Fruit fly (Drosophila melanogaster) whole organism, embryonic: Measurements from ENCODE around the gene siz.
A peak's percentile ranks its signal among the peaks of the same experiment; 100 is the strongest.

Experiments
- Awh ChIP-seq: fragments of 200-800 bp; sonication (Bioruptor generic); IDR thresholded peaks from 2 replicates; pipeline ENCODE4, ENCODE4 v1.3.6; 2022; ENCODE audit warnings: missing biosample characterization, missing genetic modification characterization
- CG12155 ChIP-seq: fragments of 200-800 bp; sonication (Bioruptor generic); optimal IDR thresholded peaks from 3 replicates; lab custom pipeline; 2016; ENCODE audit warnings: missing biosample characterization, missing genetic modification characterization
- CG12769 ChIP-seq: fragments of 200-800 bp; sonication (Bioruptor generic); optimal IDR thresholded peaks from 2 replicates; lab custom pipeline; 2019; ENCODE audit warnings: missing biosample characterization, mild to moderate bottlenecking, missing genetic modification characterization, moderate library complexity
- CG13287 ChIP-seq: fragments of 200-800 bp; sonication (Bioruptor generic); IDR thresholded peaks from 2 replicates; pipeline ENCODE4 v1.3.6; 2022; ENCODE audit warnings: missing biosample characterization, missing genetic modification characterization; ENCODE audit not compliant: partially characterized antibody
- CG15479 ChIP-seq: fragments of 200-800 bp; sonication (Bioruptor generic); optimal IDR thresholded peaks from 3 replicates; lab custom pipeline; 2019; ENCODE audit warnings: missing biosample characterization, mild to moderate bottlenecking, missing genetic modification characterization, moderate library complexity
- CG16813 ChIP-seq: fragments of 200-800 bp; sonication (Bioruptor generic); IDR thresholded peaks from 3 replicates; pipeline ENCODE4 v1.3.6; 2022; ENCODE audit warnings: missing biosample characterization, missing genetic modification characterization; ENCODE audit not compliant: partially characterized antibody
- CG1832 ChIP-seq: fragments of 200-800 bp; sonication (Bioruptor generic); optimal IDR thresholded peaks from 2 replicates; lab custom pipeline; 2017; ENCODE audit warnings: missing biosample characterization, mild to moderate bottlenecking, missing genetic modification characterization, inconsistent platforms
- CG2199 ChIP-seq: fragments of 200-800 bp; sonication (Bioruptor generic); IDR thresholded peaks from 3 replicates; pipeline ENCODE4 v1.3.6; 2022; ENCODE audit warnings: missing biosample characterization, missing genetic modification characterization
- CG3163 ChIP-seq: fragments of 200-800 bp; sonication (Bioruptor generic); optimal IDR thresholded peaks from 3 replicates; lab custom pipeline; 2016; ENCODE audit warnings: missing biosample characterization, missing genetic modification characterization
- CG34224 ChIP-seq: fragments of 200-800 bp; sonication (Bioruptor generic); IDR thresholded peaks from 3 replicates; pipeline ENCODE4 v1.3.6; 2022; ENCODE audit warnings: missing biosample characterization, missing genetic modification characterization; ENCODE audit not compliant: partially characterized antibody
- CG34422 ChIP-seq: fragments of 200-800 bp; sonication (Bioruptor generic); IDR thresholded peaks from 3 replicates; pipeline ENCODE4 v1.3.6; 2022; ENCODE audit warnings: missing biosample characterization, missing genetic modification characterization
- CG6175 ChIP-seq: fragments of 200-800 bp; sonication (Bioruptor generic); IDR thresholded peaks from 3 replicates; pipeline ENCODE4 v1.3.6; 2022; ENCODE audit warnings: missing biosample characterization, missing genetic modification characterization
- CG6765 ChIP-seq: fragments of 200-800 bp; sonication (Bioruptor generic); optimal IDR thresholded peaks from 3 replicates; lab custom pipeline; 2017; ENCODE audit warnings: missing biosample characterization, mild to moderate bottlenecking, missing genetic modification characterization
- H2.0 ChIP-seq: fragments of 200-800 bp; sonication (Bioruptor generic); IDR thresholded peaks from 2 replicates; pipeline ENCODE4 v1.3.6; 2022; ENCODE audit warnings: missing biosample characterization, missing genetic modification characterization
- HLHmδ ChIP-seq: fragments of 200-800 bp; sonication (Bioruptor generic); optimal IDR thresholded peaks from 2 replicates; lab custom pipeline; 2018; ENCODE audit warnings: missing biosample characterization, mild to moderate bottlenecking, missing genetic modification characterization, moderate library complexity
- HmgZ ChIP-seq: fragments of 200-800 bp; sonication (Bioruptor generic); optimal IDR thresholded peaks from 2 replicates; lab custom pipeline; 2018; ENCODE audit warnings: missing biosample characterization, mild to moderate bottlenecking, missing genetic modification characterization
- Kr ChIP-seq: fragments of 200-800 bp; sonication (Bioruptor generic); optimal IDR thresholded peaks from 2 replicates; lab custom pipeline; 2017; ENCODE audit warnings: missing biosample characterization, mild to moderate bottlenecking, missing genetic modification characterization
- Max ChIP-seq: fragments of 200-800 bp; sonication (Bioruptor generic); optimal IDR thresholded peaks from 2 replicates; lab custom pipeline; 2016; ENCODE audit warnings: missing biosample characterization, mild to moderate bottlenecking, missing genetic modification characterization
- Med ChIP-seq: fragments of 200-800 bp; sonication (Bioruptor generic); peaks from one replicate; lab custom pipeline; 2016; ENCODE audit warnings: missing biosample characterization, missing genetic modification characterization, mild to moderate bottlenecking, inconsistent platforms, moderate library complexity
- Scr ChIP-seq: fragments of 200-800 bp; sonication (Bioruptor generic); IDR thresholded peaks from 2 replicates; pipeline ENCODE4 v1.3.6; 2022; ENCODE audit warnings: missing biosample characterization, missing genetic modification characterization; ENCODE audit not compliant: partially characterized antibody
- Trl ChIP-seq, 3 experiments: fragments of >200 bp in 2 of 3; fragments of 200-800 bp in 1 of 3; sonication (Bioruptor generic) in 1 of 3; optimal IDR thresholded peaks; 2 replicates in 1 of 3; 3 replicates in 2 of 3; lab custom pipeline; 2016 to 2017; ENCODE audit warnings: missing biosample characterization in 1 of 3, missing genetic modification characterization in 1 of 3
- bigmax ChIP-seq: fragments of 200-800 bp; sonication (Bioruptor generic); optimal IDR thresholded peaks from 2 replicates; lab custom pipeline; 2018; ENCODE audit warnings: missing biosample characterization, mild to moderate bottlenecking, missing genetic modification characterization
- cg ChIP-seq: fragments of 200-800 bp; sonication (Bioruptor generic); optimal IDR thresholded peaks from 3 replicates; lab custom pipeline; 2019; ENCODE audit warnings: missing biosample characterization, mild to moderate bottlenecking, missing genetic modification characterization, moderate library complexity
- chinmo ChIP-seq: fragments of 200-800 bp; sonication (Bioruptor generic); IDR thresholded peaks from 4 replicates; pipeline ENCODE4 v1.3.6; 2022; ENCODE audit warnings: missing biosample characterization, missing genetic modification characterization; ENCODE audit not compliant: partially characterized antibody
- crol ChIP-seq: fragments of 200-800 bp; sonication (Bioruptor generic); IDR thresholded peaks from 2 replicates; pipeline ENCODE4 v1.3.6; 2022; ENCODE audit warnings: missing biosample characterization, missing genetic modification characterization
- dm ChIP-seq: fragments of 200-800 bp; sonication (Bioruptor generic); optimal IDR thresholded peaks from 3 replicates; lab custom pipeline; 2016; ENCODE audit warnings: missing biosample characterization, missing genetic modification characterization
- dysf ChIP-seq: fragments of 200-800 bp; sonication (Bioruptor generic); IDR thresholded peaks from 3 replicates; pipeline ENCODE4 v1.3.6; 2022; ENCODE audit warnings: missing biosample characterization, missing genetic modification characterization
- en ChIP-seq: fragments of 200-800 bp; sonication (Bioruptor generic); optimal IDR thresholded peaks from 2 replicates; lab custom pipeline; 2016; ENCODE audit warnings: missing biosample characterization, missing genetic modification characterization
- ftz-f1 ChIP-seq: fragments of 200-800 bp; sonication (Bioruptor generic); optimal IDR thresholded peaks from 2 replicates; lab custom pipeline; 2016; ENCODE audit warnings: missing biosample characterization, missing genetic modification characterization
- gcm ChIP-seq: fragments of 200-800 bp; sonication (Bioruptor generic); optimal IDR thresholded peaks from 2 replicates; lab custom pipeline; 2019; ENCODE audit warnings: missing biosample characterization, mild to moderate bottlenecking, missing genetic modification characterization, moderate library complexity
- grn ChIP-seq: fragments of 200-800 bp; sonication (Bioruptor generic); optimal IDR thresholded peaks from 3 replicates; lab custom pipeline; 2017; ENCODE audit warnings: missing biosample characterization, missing genetic modification characterization
- hbn ChIP-seq: fragments of 200-800 bp; sonication (Bioruptor generic); IDR thresholded peaks from 2 replicates; pipeline ENCODE4 v1.3.6; 2022; ENCODE audit warnings: missing biosample characterization, missing genetic modification characterization; ENCODE audit not compliant: partially characterized antibody
- kah ChIP-seq: fragments of 200-800 bp; sonication (Bioruptor generic); optimal IDR thresholded peaks from 2 replicates; lab custom pipeline; 2018; ENCODE audit warnings: missing biosample characterization, mild to moderate bottlenecking, missing genetic modification characterization
- kni ChIP-seq: fragments of 200-800 bp; sonication (Bioruptor generic); optimal IDR thresholded peaks from 3 replicates; lab custom pipeline; 2017; ENCODE audit warnings: mild to moderate bottlenecking, missing biosample characterization, missing genetic modification reagents, missing genetic modification characterization
- mirr ChIP-seq: fragments of 200-800 bp; sonication (Bioruptor generic); optimal IDR thresholded peaks from 3 replicates; lab custom pipeline; 2018; ENCODE audit warnings: missing biosample characterization, mild to moderate bottlenecking, missing genetic modification characterization
- nerfin-1 ChIP-seq: fragments of 200-800 bp; sonication (Bioruptor generic); optimal IDR thresholded peaks from 3 replicates; lab custom pipeline; 2019; ENCODE audit warnings: missing biosample characterization, mild to moderate bottlenecking, missing genetic modification characterization, moderate library complexity
- p53 ChIP-seq: fragments of 200-800 bp; sonication (Bioruptor generic); optimal IDR thresholded peaks from 2 replicates; lab custom pipeline; 2016; ENCODE audit warnings: missing biosample characterization, missing genetic modification characterization
- pros ChIP-seq: fragments of 200-800 bp; sonication (Bioruptor generic); optimal IDR thresholded peaks from 3 replicates; lab custom pipeline; 2019; ENCODE audit warnings: missing biosample characterization, mild to moderate bottlenecking, missing genetic modification characterization, moderate library complexity
- scrt ChIP-seq: fragments of 200-800 bp; sonication (Bioruptor generic); optimal IDR thresholded peaks from 2 replicates; lab custom pipeline; 2018; ENCODE audit warnings: missing biosample characterization, mild to moderate bottlenecking, missing genetic modification characterization, moderate library complexity
- sd ChIP-seq: fragments of 200-800 bp; sonication (Bioruptor generic); optimal IDR thresholded peaks from 3 replicates; lab custom pipeline; 2018; ENCODE audit warnings: missing biosample characterization, mild to moderate bottlenecking, missing genetic modification characterization, moderate library complexity
- sna ChIP-seq: fragments of 200-800 bp; sonication (Bioruptor generic); IDR thresholded peaks from 2 replicates; pipeline ENCODE4 v1.3.6; 2022; ENCODE audit warnings: missing biosample characterization, missing genetic modification characterization; ENCODE audit not compliant: partially characterized antibody
- so ChIP-seq: fragments of 200-800 bp; sonication (Bioruptor generic); IDR thresholded peaks from 3 replicates; pipeline ENCODE4 v1.3.6; 2022; ENCODE audit warnings: missing biosample characterization, missing genetic modification characterization
- sr ChIP-seq: fragments of 200-800 bp; sonication (Bioruptor generic); IDR thresholded peaks from 3 replicates; pipeline ENCODE4 v1.3.6; 2022; ENCODE audit warnings: missing biosample characterization, missing genetic modification characterization
- sug ChIP-seq: fragments of 200-800 bp; optimal IDR thresholded peaks from 2 replicates; lab custom pipeline; 2019; ENCODE audit warnings: missing biosample characterization, mild to moderate bottlenecking, missing genetic modification characterization, moderate library complexity
- twi ChIP-seq: fragments of 200-800 bp; optimal IDR thresholded peaks from 2 replicates; lab custom pipeline; 2019; ENCODE audit warnings: missing biosample characterization, mild to moderate bottlenecking, missing genetic modification characterization, moderate library complexity
- vvl ChIP-seq: fragments of 200-800 bp; sonication (Bioruptor generic); IDR thresholded peaks from 2 replicates; pipeline ENCODE4 v1.3.6; 2022; ENCODE audit warnings: missing biosample characterization, missing genetic modification characterization
- yki ChIP-seq: fragments of >200 bp; optimal IDR thresholded peaks from 3 replicates; lab custom pipeline; 2018
- z ChIP-seq: fragments of 200-800 bp; sonication (Bioruptor generic); IDR thresholded peaks from 3 replicates; pipeline ENCODE4 v1.3.6; 2022; ENCODE audit warnings: missing biosample characterization, missing genetic modification characterization
- zen2 ChIP-seq: fragments of 200-800 bp; sonication (Bioruptor generic); IDR thresholded peaks from 3 replicates; pipeline ENCODE4 v1.3.6; 2022; ENCODE audit warnings: missing biosample characterization, missing genetic modification characterization; ENCODE audit not compliant: partially characterized antibody

Gene siz

DNA sequence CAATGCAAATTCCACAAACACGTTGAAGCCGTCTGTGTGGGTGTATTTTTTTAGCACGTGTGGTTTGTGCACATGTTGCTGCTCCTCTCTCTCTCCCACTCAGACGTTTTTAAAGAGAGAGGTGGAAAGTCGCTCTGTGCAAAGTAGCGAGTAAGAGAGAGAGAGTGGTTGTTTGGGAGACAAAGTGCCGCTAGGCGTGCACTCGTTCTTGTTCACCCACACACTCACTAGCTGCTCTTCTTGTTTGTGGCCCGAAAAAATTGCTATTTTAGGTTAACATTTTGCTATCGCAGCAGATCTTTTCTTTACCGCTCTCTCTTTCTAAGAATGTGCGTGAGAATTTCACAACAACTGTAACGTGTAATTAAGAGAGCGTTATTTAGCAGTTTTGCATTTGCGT lies 25.4 kb upstream of the siz start:
- TF ChIP-seq CG3163 (GFP tag; lab: Kevin White, UChicago) = peak; percentile 91
- TF ChIP-seq sr = peak; percentile 79; the same call in 2 of the 3 replicates
- peak; percentile 45; the same call in 1 of the 2 replicates for TF ChIP-seq vvl (GFP tag; lab: Robert Waterston, UW)
- TF ChIP-seq CG34224 (GFP tag; lab: Robert Waterston, UW) = peak; percentile 22; the same call in 1 of the 3 replicates
- peak; percentile 61 for TF ChIP-seq Med (GFP tag; lab: Kevin White, UChicago)
- peak; percentile 5 for TF ChIP-seq sug (tag; lab: Kevin White, UChicago)
- TF ChIP-seq gcm = peak; percentile 7
- TF ChIP-seq sna (GFP tag; lab: Robert Waterston, UW) = peak; percentile 38; the same call in 1 of the 2 replicates
- TF ChIP-seq chinmo = peak; percentile 82; the same call in 2 of the 4 replicates
- TF ChIP-seq CG12155 (GFP tag; lab: Kevin White, UChicago) = peak; percentile 96
- TF ChIP-seq en = no peak
- peak; percentile 39; the same call in 1 of the 3 replicates for TF ChIP-seq zen2 (GFP tag; lab: Robert Waterston, UW)
- peak; percentile 89 for TF ChIP-seq grn
- TF ChIP-seq CG13287 (GFP tag; lab: Robert Waterston, UW) = peak; percentile 37; the same call in 1 of the 2 replicates
- peak; percentile 67; the same call in 2 of the 3 replicates for TF ChIP-seq z (GFP tag; lab: Robert Waterston, UW)
- 0 out of 3 replicates have a peak, but pooled peaks have one; percentile 22 for TF ChIP-seq CG34422 (GFP tag; lab: Robert Waterston, UW)
- TF ChIP-seq Trl (optimal IDR thresholded peaks at IDR 0.05; lab: Kevin White, UChicago) = peak; percentile 92 to 98
- TF ChIP-seq Trl (GFP tag; optimal IDR thresholded peaks at IDR 0.05; lab: Kevin White, UChicago) = peak; percentile 54
- peak; percentile 64 for TF ChIP-seq twi (tag; lab: Kevin White, UChicago)
- peak; percentile 21; the same call in 1 of the 2 replicates for TF ChIP-seq hbn (GFP tag; lab: Robert Waterston, UW)
- TF ChIP-seq Kr (GFP tag; lab: Kevin White, UChicago) = no peak
- peak; percentile 75 for TF ChIP-seq cg
- TF ChIP-seq bigmax (GFP tag; lab: Kevin White, UChicago) = peak; percentile 87
- peak; percentile 81 for TF ChIP-seq kni (GFP tag; lab: Kevin White, UChicago)
- no peak for TF ChIP-seq H2.0 (GFP tag; lab: Robert Waterston, UW)
- peak; percentile 28 for TF ChIP-seq HmgZ (tag; lab: Kevin White, UChicago)
- peak; percentile 20; the same call in 1 of the 2 replicates for TF ChIP-seq Scr (GFP tag; lab: Robert Waterston, UW)
- peak; percentile 6 for TF ChIP-seq ftz-f1 (GFP tag; lab: Kevin White, UChicago)
- 0 out of 2 replicates have a peak, but pooled peaks have one; percentile 16 for TF ChIP-seq crol (GFP tag; lab: Robert Waterston, UW)
- TF ChIP-seq CG15479 (GFP tag; lab: Kevin White, UChicago) = peak; percentile 71
- peak; percentile 87 for TF ChIP-seq sd (tag; lab: Kevin White, UChicago)
- peak; percentile 82 for TF ChIP-seq scrt (GFP tag; lab: Kevin White, UChicago)
- peak; percentile 38 for TF ChIP-seq kah (GFP tag; lab: Kevin White, UChicago)
- no peak for TF ChIP-seq dysf (GFP tag; lab: Robert Waterston, UW)
- peak; percentile 24 for TF ChIP-seq Max (GFP tag; lab: Kevin White, UChicago)
- TF ChIP-seq mirr (GFP tag; lab: Kevin White, UChicago) = peak; percentile 29
- peak; percentile 66 for TF ChIP-seq CG12769 (tag; lab: Kevin White, UChicago)
- no peak for TF ChIP-seq p53 (GFP tag; lab: Kevin White, UChicago)
- TF ChIP-seq pros (GFP tag; lab: Kevin White, UChicago) = peak; percentile 85
- peak; percentile 14; the same call in 1 of the 3 replicates for TF ChIP-seq so
- no peak for TF ChIP-seq CG6175
- TF ChIP-seq CG1832 = peak; percentile 26
- peak; percentile 68 for TF ChIP-seq yki (lab: Kevin White, UChicago)
- no peak for TF ChIP-seq Awh (GFP tag; lab: Robert Waterston, UW)
- TF ChIP-seq CG16813 (GFP tag; lab: Robert Waterston, UW) = peak; percentile 38; the same call in 1 of the 3 replicates
- TF ChIP-seq CG6765 (GFP tag; lab: Kevin White, UChicago) = no peak
- 0 out of 3 replicates have a peak, but pooled peaks have one; percentile 23 for TF ChIP-seq CG2199 (GFP tag; lab: Robert Waterston, UW)
- peak; percentile 56 for TF ChIP-seq nerfin-1
- TF ChIP-seq dm (GFP tag; lab: Kevin White, UChicago) = peak; percentile 46
- peak; percentile 70 for TF ChIP-seq HLHmδ (GFP tag; lab: Kevin White, UChicago)
